Worm (Caenorhabditis elegans) whole organism, early embryonic: ENCODE results near the gene T07F12.1.

ENCODE experiments used
- B0310.2 ChIP-seq: sonication (generic microtip); optimal IDR thresholded peaks from 2 replicates; lab custom pipeline; 2016; ENCODE audit warnings: mild to moderate bottlenecking, missing genetic modification characterization, missing compliant biosample characterization
- ama-1 ChIP-seq: fragments of 150-350 bp; optimal IDR thresholded peaks from 2 replicates; lab custom pipeline; 2014
- ceh-13 ChIP-seq: fragments of 200-800 bp; sonication (Bioruptor generic); optimal IDR thresholded peaks from 2 replicates; lab custom pipeline; 2018; ENCODE audit warnings: mild to moderate bottlenecking, missing genetic modification characterization, missing compliant biosample characterization
- ceh-36 ChIP-seq: sonication (generic microtip); optimal IDR thresholded peaks from 2 replicates; lab custom pipeline; 2016; ENCODE audit warnings: missing genetic modification characterization, inconsistent platforms, missing compliant biosample characterization
- ets-7 ChIP-seq: sonication (generic microtip); optimal IDR thresholded peaks from 2 replicates; lab custom pipeline; 2016; ENCODE audit warnings: missing genotype, missing genetic modification characterization, missing compliant biosample characterization
- flt-1 ChIP-seq: fragments of 200-800 bp; sonication (Bioruptor generic); IDR thresholded peaks from 2 replicates; pipeline ENCODE4 v1.3.6; 2022; ENCODE audit warnings: missing genetic modification characterization, missing compliant biosample characterization
- hmbx-1 ChIP-seq: sonication (generic microtip); optimal IDR thresholded peaks from 2 replicates; lab custom pipeline; 2016; ENCODE audit warnings: mild to moderate bottlenecking, missing genetic modification characterization, missing compliant biosample characterization
- hmg-4 ChIP-seq: fragments of 200-800 bp; sonication (Bioruptor generic); optimal IDR thresholded peaks from 2 replicates; lab custom pipeline; 2018; ENCODE audit warnings: mild to moderate bottlenecking, missing genetic modification characterization, missing compliant biosample characterization
- pes-1 ChIP-seq: fragments of 200-800 bp; sonication (Bioruptor generic); IDR thresholded peaks from 2 replicates; pipeline ENCODE4 v1.3.6; 2022; ENCODE audit warnings: missing genetic modification reagents, missing genetic modification characterization, missing compliant biosample characterization
- tbx-11 ChIP-seq: fragments of 200-800 bp; sonication (Bioruptor generic); IDR thresholded peaks from 2 replicates; pipeline ENCODE4 v1.3.6; 2022; ENCODE audit warnings: missing genetic modification characterization, missing compliant biosample characterization
- tra-4 ChIP-seq: sonication (generic microtip); optimal IDR thresholded peaks from 2 replicates; lab custom pipeline; 2017; ENCODE audit warnings: missing genetic modification characterization, missing compliant biosample characterization

ce11 chrX:4872758-4873157 lies 21.1 kb upstream of the T07F12.1 start:
- TF ChIP-seq tbx-11 (GFP tag; lab: Robert Waterston, UW) = no peak
- no peak for TF ChIP-seq ceh-13
- TF ChIP-seq flt-1 (GFP tag; lab: Robert Waterston, UW) = no peak
- no peak for TF ChIP-seq ama-1 (lab: Kevin White, UChicago)
- no peak for TF ChIP-seq tra-4 (tag; lab: Kevin White, UChicago)
- TF ChIP-seq ceh-36 (tag; lab: Kevin White, UChicago) = no peak
- TF ChIP-seq pes-1 (GFP tag; lab: Robert Waterston, UW) = no peak
- TF ChIP-seq hmbx-1 (tag; lab: Kevin White, UChicago) = no peak
- no peak for TF ChIP-seq hmg-4
- no peak for TF ChIP-seq B0310.2 (tag; lab: Kevin White, UChicago)
- no peak for TF ChIP-seq ets-7
